Worm (Caenorhabditis elegans): Measurements from ENCODE around the gene T05C12.4.

T05C12.4 gene

ce11 chrII:8205612-8206011, 25.4 kb upstream of the T05C12.4 start:
- TF ChIP-seq daf-16 (GFP tag; optimal IDR thresholded peaks at IDR 0.05) (no peak), daf-16 (tag; optimal IDR thresholded peaks at IDR 0.05) (peak; percentile 2), R02D3.7 (tag; optimal IDR thresholded peaks at IDR 0.05) (no peak), Y5F2A.4 (GFP tag; optimal IDR thresholded peaks at IDR 0.05) (no peak), pqm-1 (tag; optimal IDR thresholded peaks at IDR 0.05) (peak; percentile 40), nhr-28 (tag; optimal IDR thresholded peaks at IDR 0.05) (peak; percentile 59), daf-12 (tag; optimal IDR thresholded peaks at IDR 0.05) (no peak)

ce11 chrII:8204039-8204438, 23.9 kb upstream of the T05C12.4 start, which contains the start of gene col-76:
TSS of gene col-76 (plus strand) at chrII:8204339.
- TF ChIP-seq unc-39 (tag; optimal IDR thresholded peaks at IDR 0.05): no peak
- TF ChIP-seq nhr-42 (GFP tag; IDR thresholded peaks at IDR 0.05): no peak
- no peak for TF ChIP-seq skn-1 (tag; optimal IDR thresholded peaks at IDR 0.05)
- TF ChIP-seq lin-13 (GFP tag; optimal IDR thresholded peaks at IDR 0.05): no peak
- TF ChIP-seq daf-19 (GFP tag; conservative IDR thresholded peaks at IDR 0.05): no peak
- no peak for TF ChIP-seq zip-2 (tag; optimal IDR thresholded peaks at IDR 0.05)
- no peak for TF ChIP-seq nhr-10 (tag; optimal IDR thresholded peaks at IDR 0.05)
- no peak for TF ChIP-seq jun-1 (tag; optimal IDR thresholded peaks at IDR 0.05)
- no peak for TF ChIP-seq lin-15B (tag; optimal IDR thresholded peaks at IDR 0.05)
- TF ChIP-seq nhr-77 (tag; optimal IDR thresholded peaks at IDR 0.05): no peak
- no peak for TF ChIP-seq attf-4 (tag; optimal IDR thresholded peaks at IDR 0.05)
- no peak for TF ChIP-seq duxl-1 (tag; optimal IDR thresholded peaks at IDR 0.05; ENCODE audit: poor library complexity)
- TF ChIP-seq rbr-2 (tag; optimal IDR thresholded peaks at IDR 0.05): no peak
- TF ChIP-seq lin-39 (tag; optimal IDR thresholded peaks at IDR 0.05): no peak
- no peak for TF ChIP-seq nhr-6 (tag; optimal IDR thresholded peaks at IDR 0.05)
- no peak for TF ChIP-seq nhr-11 (tag; optimal IDR thresholded peaks at IDR 0.05)
- no peak for TF ChIP-seq R02D3.7 (tag; optimal IDR thresholded peaks at IDR 0.05)
- no peak for TF ChIP-seq ces-1 (GFP tag; optimal IDR thresholded peaks at IDR 0.05)
- TF ChIP-seq aha-1 (tag): no peak

DNA sequence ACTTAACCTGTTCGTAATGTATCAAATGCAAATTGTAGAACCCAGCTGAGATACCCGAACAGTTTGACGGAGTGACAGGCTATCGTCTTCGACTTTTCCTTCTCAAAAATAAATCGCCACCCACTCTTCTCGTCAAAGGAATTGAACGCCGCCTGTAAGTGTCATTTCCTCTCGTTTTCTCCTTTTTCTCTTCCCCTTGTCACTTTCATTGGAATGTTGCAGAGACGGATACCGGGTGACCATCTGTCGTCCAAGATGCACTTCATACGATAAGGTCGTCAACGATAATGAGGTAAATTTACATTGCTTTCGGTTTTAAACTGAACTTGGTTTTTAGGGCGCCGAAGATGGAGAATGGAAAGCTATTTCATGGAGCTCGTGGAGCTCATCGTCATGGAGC, 19.6 kb upstream of the T05C12.4 start:
- TF ChIP-seq aha-1 (tag) (peak; percentile 78), mxl-3 (GFP tag; optimal IDR thresholded peaks at IDR 0.05) (no peak), mxl-2 (GFP tag; conservative IDR thresholded peaks at IDR 0.05) (no peak), zag-1 (tag; optimal IDR thresholded peaks at IDR 0.05) (no peak), tag-97 (GFP tag; IDR thresholded peaks at IDR 0.05) (no peak), fkh-10 (GFP tag; optimal IDR thresholded peaks at IDR 0.05) (no peak), Y75B8A.6 (GFP tag; IDR thresholded peaks at IDR 0.05) (no peak)

DNA sequence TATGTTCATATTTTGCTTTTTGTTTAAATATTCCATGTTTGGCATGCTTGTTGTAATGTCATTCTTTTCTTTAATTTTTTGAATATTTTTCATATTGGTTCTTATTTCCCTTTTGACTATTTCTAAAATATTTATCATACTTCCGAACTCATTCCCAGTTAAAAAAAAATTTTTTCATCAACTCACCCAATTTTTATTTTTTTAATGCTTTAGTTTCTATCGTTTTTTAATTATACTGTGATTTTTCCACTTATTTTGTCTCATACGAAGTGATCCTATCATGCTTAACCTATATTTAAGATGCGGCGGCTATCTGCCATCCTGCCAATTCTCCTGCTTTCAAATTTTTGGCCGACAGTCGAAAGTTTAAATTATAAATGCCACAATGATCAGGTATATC, 18.3 kb upstream of the T05C12.4 start, which contains the start of gene qua-1:
qua-1 (plus strand) TSS at position 301 of the 400 bp plus-strand sequence.
- TF ChIP-seq daf-8 (GFP tag; IDR thresholded peaks at IDR 0.05) (no peak), ceh-44 (GFP tag; IDR thresholded peaks at IDR 0.05) (no peak), nhr-41 (GFP tag; IDR thresholded peaks at IDR 0.05) (no peak), nhr-111 (GFP tag; optimal IDR thresholded peaks at IDR 0.05) (no peak), ceh-20 (GFP tag; IDR thresholded peaks at IDR 0.05) (no peak), zip-2 (tag; optimal IDR thresholded peaks at IDR 0.05) (no peak), ztf-11 (tag; optimal IDR thresholded peaks at IDR 0.05) (no peak), dve-1 (tag; optimal IDR thresholded peaks at IDR 0.05; ENCODE audit: insufficient read depth) (no peak)

DNA sequence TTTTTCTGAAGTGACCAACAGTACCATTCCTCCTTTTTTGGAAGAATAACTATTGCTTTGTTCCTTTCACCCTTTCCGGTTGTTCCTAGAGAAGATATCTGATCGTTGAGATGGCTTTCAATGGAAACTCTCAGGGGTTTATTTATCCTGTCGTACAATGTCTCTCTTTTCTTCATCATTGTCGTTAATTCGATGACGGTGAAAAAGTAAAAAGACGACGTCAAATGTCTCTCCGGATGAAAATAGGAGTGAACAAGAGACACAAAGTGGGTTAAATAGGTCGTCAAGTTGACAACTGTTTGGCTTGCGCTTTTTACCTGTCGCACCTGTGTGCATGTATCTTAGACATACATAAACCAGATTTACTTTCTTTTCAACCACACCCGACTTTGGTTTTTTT, 13.7 kb upstream of the T05C12.4 start:
- TF ChIP-seq R02D3.7 (tag; optimal IDR thresholded peaks at IDR 0.05) (no peak), mxl-3 (GFP tag; optimal IDR thresholded peaks at IDR 0.05) (no peak), egl-43 (GFP tag; IDR thresholded peaks at IDR 0.05) (no peak), dpl-1 (GFP tag; optimal IDR thresholded peaks at IDR 0.05) (no peak), saeg-2 (GFP tag; IDR thresholded peaks at IDR 0.05) (no peak), F37D6.2 (tag; optimal IDR thresholded peaks at IDR 0.05) (no peak), unc-39 (tag; optimal IDR thresholded peaks at IDR 0.05) (no peak), unc-62 (GFP tag; optimal IDR thresholded peaks at IDR 0.05 in 1 of 2) (peak in 1 of 2 experiments; percentile 49), unc-62 (tag; optimal IDR thresholded peaks at IDR 0.05) (no peak)
